Fruit fly (Drosophila melanogaster) whole organism, embryonic: ENCODE data around the gene mRpL24.

Experiments used
- B-H2 ChIP-seq: fragments of 200-800 bp; sonication (Bioruptor generic); optimal IDR thresholded peaks from 2 replicates; lab custom pipeline; 2018; ENCODE audit warnings: missing biosample characterization, mild to moderate bottlenecking, missing genetic modification characterization
- CG10267 ChIP-seq: fragments of 200-800 bp; sonication (Bioruptor generic); optimal IDR thresholded peaks from 2 replicates; lab custom pipeline; 2018; ENCODE audit warnings: missing biosample characterization, mild to moderate bottlenecking, missing genetic modification characterization, moderate library complexity
- CG10979 ChIP-seq: fragments of 200-800 bp; sonication (Bioruptor generic); optimal IDR thresholded peaks from 2 replicates; lab custom pipeline; 2018; ENCODE audit warnings: missing biosample characterization, mild to moderate bottlenecking, missing genetic modification characterization, moderate library complexity
- CG17912 ChIP-seq: fragments of 200-800 bp; sonication (Bioruptor generic); optimal IDR thresholded peaks from 2 replicates; lab custom pipeline; 2018; ENCODE audit warnings: missing biosample characterization, mild to moderate bottlenecking, missing genetic modification characterization
- CG31365 ChIP-seq: fragments of 200-800 bp; sonication (Bioruptor generic); optimal IDR thresholded peaks from 2 replicates; lab custom pipeline; 2018; ENCODE audit warnings: missing biosample characterization, mild to moderate bottlenecking, missing genetic modification characterization
- CG4404 ChIP-seq: fragments of 200-800 bp; sonication (Bioruptor generic); IDR thresholded peaks from 2 replicates; pipeline ENCODE4 v1.3.6; 2022; ENCODE audit warnings: missing biosample characterization, missing genetic modification characterization
- CG7745 ChIP-seq: fragments of 200-800 bp; sonication (Bioruptor generic); optimal IDR thresholded peaks from 2 replicates; lab custom pipeline; 2018; ENCODE audit warnings: missing biosample characterization, mild to moderate bottlenecking, missing genetic modification characterization, moderate library complexity
- CG8478 ChIP-seq: fragments of >200 bp; optimal IDR thresholded peaks from 2 replicates; lab custom pipeline; 2018
- Lhr ChIP-seq: fragments of 200-800 bp; sonication (Bioruptor generic); optimal IDR thresholded peaks from 3 replicates; lab custom pipeline; 2017; ENCODE audit warnings: mild to moderate bottlenecking, missing biosample characterization, missing genetic modification reagents, missing genetic modification characterization
- fd3F ChIP-seq: fragments of 200-800 bp; sonication (Bioruptor generic); optimal IDR thresholded peaks from 2 replicates; lab custom pipeline; 2018; ENCODE audit warnings: missing biosample characterization, mild to moderate bottlenecking, missing genetic modification characterization, moderate library complexity
- ken ChIP-seq: fragments of 200-800 bp; sonication (Bioruptor generic); IDR thresholded peaks from 3 replicates; pipeline ENCODE4 v1.3.6; 2022; ENCODE audit warnings: missing biosample characterization, missing genetic modification characterization
- row ChIP-seq: fragments of 200-800 bp; sonication (Bioruptor generic); IDR thresholded peaks from 3 replicates; pipeline ENCODE4 v1.3.6; 2022; ENCODE audit warnings: missing biosample characterization, missing genetic modification characterization

DNA sequence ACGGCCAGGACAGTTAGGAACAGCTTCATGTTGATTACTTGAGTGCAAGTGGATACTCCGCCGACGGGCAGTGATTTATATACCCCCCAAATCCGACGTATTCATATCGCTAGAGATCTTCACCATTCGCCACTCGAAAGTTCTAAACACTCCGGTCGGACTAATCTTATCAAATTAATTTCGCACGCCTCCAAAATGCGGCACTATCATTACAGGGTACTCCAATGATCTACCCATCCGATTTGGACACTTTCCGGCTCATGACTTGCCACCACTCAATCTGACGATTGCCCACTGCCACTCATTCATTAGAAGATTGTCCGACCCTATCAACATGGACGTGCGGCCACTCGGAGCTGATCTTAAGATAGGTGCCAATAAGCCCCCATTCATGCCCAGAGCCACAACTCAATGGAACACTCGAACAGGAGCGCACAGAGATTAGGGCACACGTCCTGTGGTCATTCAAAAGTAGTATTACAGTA is 8.0 kb upstream of the mRpL24 start, which contains the start of gene Jon25Bii:
- TF ChIP-seq Lhr (GFP tag; lab: Kevin White, UChicago) (no peak), CG10979 (no peak), ken (GFP tag; lab: Robert Waterston, UW) (no peak), CG31365 (tag; lab: Kevin White, UChicago) (no peak), CG8478 (no peak), CG10267 (no peak), row (GFP tag; lab: Robert Waterston, UW) (no peak), CG4404 (GFP tag; lab: Robert Waterston, UW) (no peak), B-H2 (GFP tag; lab: Kevin White, UChicago) (no peak), fd3F (GFP tag; lab: Kevin White, UChicago) (no peak), CG7745 (tag; lab: Kevin White, UChicago) (no peak), CG17912 (GFP tag; lab: Kevin White, UChicago) (no peak)
